Fruit fly (Drosophila melanogaster) whole organism, embryonic: ENCODE results near the gene SppL.

Experiments used
- Ada2b ChIP-seq: fragments of 200-800 bp; sonication (Bioruptor generic); IDR thresholded peaks from 2 replicates; pipeline ENCODE4 v1.3.6; 2022; ENCODE audit warnings: missing biosample characterization, missing genetic modification characterization
- Awh ChIP-seq: fragments of 200-800 bp; sonication (Bioruptor generic); IDR thresholded peaks from 2 replicates; pipeline ENCODE4, ENCODE4 v1.3.6; 2022; ENCODE audit warnings: missing biosample characterization, missing genetic modification characterization
- BEAF-32 ChIP-seq: fragments of 200-800 bp; sonication (Bioruptor generic); optimal IDR thresholded peaks from 3 replicates; lab custom pipeline; 2017; ENCODE audit warnings: missing biosample characterization, missing genetic modification characterization, mild to moderate bottlenecking, moderate library complexity, missing genetic modification reagents
- CG12071 ChIP-seq: fragments of 200-800 bp; sonication (Bioruptor generic); optimal IDR thresholded peaks from 3 replicates; lab custom pipeline; 2018; ENCODE audit warnings: missing biosample characterization, mild to moderate bottlenecking, missing genetic modification characterization
- CG12219 ChIP-seq: fragments of 200-800 bp; sonication (Bioruptor generic); optimal IDR thresholded peaks from 3 replicates; lab custom pipeline; 2018; ENCODE audit warnings: missing biosample characterization, mild to moderate bottlenecking, missing genetic modification characterization
- CG14050 ChIP-seq: fragments of 200-800 bp; sonication (Bioruptor generic); IDR thresholded peaks from 3 replicates; pipeline ENCODE4 v1.3.6; 2022; ENCODE audit warnings: missing biosample characterization, missing genetic modification characterization
- CG15696 ChIP-seq: fragments of 200-800 bp; sonication (Bioruptor generic); optimal IDR thresholded peaks from 2 replicates; lab custom pipeline; 2019; ENCODE audit warnings: missing biosample characterization, mild to moderate bottlenecking, missing genetic modification characterization, moderate library complexity
- CG16779 ChIP-seq: fragments of 200-800 bp; sonication (Bioruptor generic); IDR thresholded peaks from 2 replicates; pipeline ENCODE4 v1.3.6; 2022; ENCODE audit warnings: missing biosample characterization, missing genetic modification characterization
- CG18764 ChIP-seq: fragments of 200-800 bp; sonication (Bioruptor generic); optimal IDR thresholded peaks from 3 replicates; lab custom pipeline; 2016; ENCODE audit warnings: missing biosample characterization, missing genetic modification characterization
- CG2120 ChIP-seq: fragments of 200-800 bp; sonication (Bioruptor generic); optimal IDR thresholded peaks from 3 replicates; lab custom pipeline; 2016; ENCODE audit warnings: missing biosample characterization, missing genetic modification characterization
- CG2712 ChIP-seq: fragments of 200-800 bp; optimal IDR thresholded peaks from 3 replicates; lab custom pipeline; 2019; ENCODE audit warnings: missing biosample characterization, mild to moderate bottlenecking, missing genetic modification characterization, moderate library complexity
- CG3281 ChIP-seq: fragments of 200-800 bp; sonication (Bioruptor generic); optimal IDR thresholded peaks from 3 replicates; lab custom pipeline; 2017; ENCODE audit warnings: missing biosample characterization, mild to moderate bottlenecking, missing genetic modification characterization
- CG3726 ChIP-seq: fragments of 200-800 bp; sonication (Bioruptor generic); IDR thresholded peaks from 3 replicates; pipeline ENCODE4, ENCODE4 v1.3.6; 2022; ENCODE audit warnings: missing biosample characterization, missing genetic modification characterization
- CG6175 ChIP-seq: fragments of 200-800 bp; sonication (Bioruptor generic); IDR thresholded peaks from 3 replicates; pipeline ENCODE4 v1.3.6; 2022; ENCODE audit warnings: missing biosample characterization, missing genetic modification characterization
- CG7963 ChIP-seq: fragments of 200-800 bp; sonication (Bioruptor generic); IDR thresholded peaks from 3 replicates; pipeline ENCODE4 v1.3.6; 2022; ENCODE audit warnings: missing biosample characterization, missing genetic modification characterization; ENCODE audit not compliant: partially characterized antibody
- CG8359 ChIP-seq: fragments of 200-800 bp; sonication (Bioruptor generic); optimal IDR thresholded peaks from 2 replicates; lab custom pipeline; 2017; ENCODE audit warnings: missing biosample characterization, mild to moderate bottlenecking, missing genetic modification characterization, borderline replicate concordance
- CG8478 ChIP-seq: fragments of >200 bp; optimal IDR thresholded peaks from 2 replicates; lab custom pipeline; 2018
- CG9876 ChIP-seq: fragments of 200-800 bp; sonication (Bioruptor generic); optimal IDR thresholded peaks from 2 replicates; lab custom pipeline; 2016; ENCODE audit warnings: missing biosample characterization, missing genetic modification characterization
- Camta ChIP-seq: fragments of 200-800 bp; sonication (Bioruptor generic); optimal IDR thresholded peaks from 2 replicates; lab custom pipeline; 2016; ENCODE audit warnings: missing biosample characterization, missing genetic modification characterization
- Doc2 ChIP-seq: fragments of 200-800 bp; sonication (Bioruptor generic); IDR thresholded peaks from 2 replicates; pipeline ENCODE4 v1.3.6; 2022; ENCODE audit warnings: missing biosample characterization, missing genetic modification characterization
- Dref ChIP-seq: fragments of 200-800 bp; sonication (Bioruptor generic); IDR thresholded peaks from 2 replicates; pipeline ENCODE4 v1.3.6; 2022; ENCODE audit warnings: missing biosample characterization, missing genetic modification characterization
- E2f1 ChIP-seq: fragments of 200-800 bp; sonication (Bioruptor generic); IDR thresholded peaks from 2 replicates; pipeline ENCODE4 v1.3.6; 2022; ENCODE audit warnings: missing biosample characterization, missing genetic modification characterization
- ERR ChIP-seq: fragments of 200-800 bp; sonication (Bioruptor generic); optimal IDR thresholded peaks from 2 replicates; lab custom pipeline; 2016; ENCODE audit warnings: missing biosample characterization, missing genetic modification characterization
- Elba2 ChIP-seq: fragments of 200-800 bp; sonication (Bioruptor generic); optimal IDR thresholded peaks from 3 replicates; lab custom pipeline; 2016; ENCODE audit warnings: missing biosample characterization, missing genetic modification characterization
- Gsc ChIP-seq: fragments of 200-800 bp; sonication (Bioruptor generic); IDR thresholded peaks from 2 replicates; pipeline ENCODE4 v1.3.6; 2022; ENCODE audit warnings: missing biosample characterization, missing genetic modification characterization
- HLH4C ChIP-seq: fragments of 200-800 bp; sonication (Bioruptor generic); IDR thresholded peaks from 3 replicates; pipeline ENCODE4 v1.3.6; 2022; ENCODE audit warnings: missing biosample characterization, missing genetic modification characterization; ENCODE audit not compliant: partially characterized antibody
- Jarid2 ChIP-seq: fragments of 200-800 bp; sonication (Bioruptor generic); optimal IDR thresholded peaks from 3 replicates; lab custom pipeline; 2017; ENCODE audit warnings: mild to moderate bottlenecking, missing biosample characterization, missing genetic modification reagents, missing genetic modification characterization
- Lpt ChIP-seq: fragments of >200 bp; optimal IDR thresholded peaks from 2 replicates; lab custom pipeline; 2018; ENCODE audit warnings: missing biosample characterization, missing genetic modification characterization
- Myb ChIP-seq: fragments of 200-800 bp; sonication (Bioruptor generic); optimal IDR thresholded peaks from 2 replicates; lab custom pipeline; 2016; ENCODE audit warnings: missing biosample characterization, missing genetic modification characterization
- NC2β ChIP-seq: fragments of 200-800 bp; sonication (Bioruptor generic); optimal IDR thresholded peaks from 2 replicates; lab custom pipeline; 2016; ENCODE audit warnings: missing biosample characterization, missing genetic modification characterization
- Poxn ChIP-seq: fragments of 200-800 bp; sonication (Bioruptor generic); IDR thresholded peaks from 2 replicates; pipeline ENCODE4 v1.3.6; 2022; ENCODE audit warnings: missing biosample characterization, missing genetic modification characterization
- Rx ChIP-seq: fragments of 200-800 bp; sonication (Bioruptor generic); IDR thresholded peaks from 2 replicates; pipeline ENCODE4 v1.3.6; 2022; ENCODE audit warnings: missing biosample characterization, missing genetic modification characterization
- Sry-β ChIP-seq: fragments of 200-800 bp; sonication (Bioruptor generic); optimal IDR thresholded peaks from 2 replicates; lab custom pipeline; 2018; ENCODE audit warnings: missing biosample characterization, mild to moderate bottlenecking, missing genetic modification characterization, moderate library complexity
- gem ChIP-seq: fragments of 200-800 bp; sonication (Bioruptor generic); optimal IDR thresholded peaks from 2 replicates; lab custom pipeline; 2019; ENCODE audit warnings: missing biosample characterization, mild to moderate bottlenecking, missing genetic modification characterization, moderate library complexity
- ham ChIP-seq: fragments of 200-800 bp; sonication (Bioruptor generic); IDR thresholded peaks from 2 replicates; pipeline ENCODE4 v1.3.6; 2022; ENCODE audit warnings: missing biosample characterization, missing genetic modification characterization
- hth ChIP-seq: fragments of >200 bp; optimal IDR thresholded peaks from 2 replicates; lab custom pipeline; 2017; ENCODE audit warnings: inconsistent platforms
- jing ChIP-seq: fragments of 200-800 bp; sonication (Bioruptor generic); optimal IDR thresholded peaks from 2 replicates; lab custom pipeline; 2018; ENCODE audit warnings: missing biosample characterization, mild to moderate bottlenecking, missing genetic modification characterization
- lbe ChIP-seq: fragments of 200-800 bp; sonication (Bioruptor generic); optimal IDR thresholded peaks from 2 replicates; lab custom pipeline; 2016; ENCODE audit warnings: missing biosample characterization, mild to moderate bottlenecking, missing genetic modification characterization
- lilli ChIP-seq: fragments of 200-800 bp; sonication (Bioruptor generic); optimal IDR thresholded peaks from 3 replicates; lab custom pipeline; 2016; ENCODE audit warnings: missing biosample characterization, missing genetic modification characterization
- luna ChIP-seq: fragments of 200-800 bp; sonication (Bioruptor generic); optimal IDR thresholded peaks from 2 replicates; lab custom pipeline; 2016; ENCODE audit warnings: missing biosample characterization, missing genetic modification characterization
- mirr ChIP-seq: fragments of 200-800 bp; sonication (Bioruptor generic); optimal IDR thresholded peaks from 3 replicates; lab custom pipeline; 2018; ENCODE audit warnings: missing biosample characterization, mild to moderate bottlenecking, missing genetic modification characterization
- nerfin-1 ChIP-seq: fragments of 200-800 bp; sonication (Bioruptor generic); optimal IDR thresholded peaks from 3 replicates; lab custom pipeline; 2019; ENCODE audit warnings: missing biosample characterization, mild to moderate bottlenecking, missing genetic modification characterization, moderate library complexity
- peb ChIP-seq: fragments of 200-800 bp; sonication (Bioruptor generic); IDR thresholded peaks from 2 replicates; pipeline ENCODE4 v1.3.6; 2022; ENCODE audit warnings: missing biosample characterization, missing genetic modification characterization
- psq ChIP-seq: fragments of 200-800 bp; sonication (Bioruptor generic); optimal IDR thresholded peaks from 2 replicates; lab custom pipeline; 2017; ENCODE audit warnings: missing biosample characterization, missing genetic modification characterization
- pum ChIP-seq: fragments of 200-800 bp; sonication (Bioruptor generic); optimal IDR thresholded peaks from 2 replicates; lab custom pipeline; 2016; ENCODE audit warnings: missing biosample characterization, missing genetic modification characterization
- row ChIP-seq: fragments of 200-800 bp; sonication (Bioruptor generic); IDR thresholded peaks from 3 replicates; pipeline ENCODE4 v1.3.6; 2022; ENCODE audit warnings: missing biosample characterization, missing genetic modification characterization
- sd ChIP-seq: fragments of 200-800 bp; sonication (Bioruptor generic); optimal IDR thresholded peaks from 3 replicates; lab custom pipeline; 2018; ENCODE audit warnings: missing biosample characterization, mild to moderate bottlenecking, missing genetic modification characterization, moderate library complexity
- shn ChIP-seq: fragments of 200-800 bp; sonication (Bioruptor generic); optimal IDR thresholded peaks from 3 replicates; lab custom pipeline; 2016; ENCODE audit warnings: missing biosample characterization, missing genetic modification characterization
- sima ChIP-seq: fragments of 200-800 bp; sonication (Bioruptor generic); optimal IDR thresholded peaks from 2 replicates; lab custom pipeline; 2016; ENCODE audit warnings: missing biosample characterization, missing genetic modification characterization
- tup ChIP-seq: fragments of 200-800 bp; sonication (Bioruptor generic); optimal IDR thresholded peaks from 2 replicates; lab custom pipeline; 2016; ENCODE audit warnings: missing biosample characterization, mild to moderate bottlenecking, missing genetic modification characterization, moderate library complexity
- twi ChIP-seq: fragments of 200-800 bp; optimal IDR thresholded peaks from 2 replicates; lab custom pipeline; 2019; ENCODE audit warnings: missing biosample characterization, mild to moderate bottlenecking, missing genetic modification characterization, moderate library complexity
- zf30C ChIP-seq: fragments of 200-800 bp; sonication (Bioruptor generic); optimal IDR thresholded peaks from 3 replicates; lab custom pipeline; 2018; ENCODE audit warnings: missing biosample characterization, mild to moderate bottlenecking, missing genetic modification characterization

The SppL gene

dm6 chr3R:25879324-25879766 is 2.4 kb upstream of the SppL start (continued):
- no peak for TF ChIP-seq Lpt (GFP tag; lab: Kevin White, UChicago)
- peak; percentile 72 for TF ChIP-seq nerfin-1 (tag; lab: Kevin White, UChicago)
- peak; percentile 65 for TF ChIP-seq CG14050 (GFP tag; lab: Robert Waterston, UW)
- no peak for TF ChIP-seq Rx (GFP tag; lab: Robert Waterston, UW)
- no peak for TF ChIP-seq CG8478 (lab: Kevin White, UChicago)
- no peak for TF ChIP-seq psq (GFP tag; lab: Kevin White, UChicago)
- no peak for TF ChIP-seq lbe
- peak; percentile 59 for TF ChIP-seq mirr (GFP tag; lab: Kevin White, UChicago)
- no peak for TF ChIP-seq sima (GFP tag; lab: Kevin White, UChicago)
- TF ChIP-seq shn (GFP tag; lab: Kevin White, UChicago): peak; percentile 22
- peak; percentile 75 for TF ChIP-seq lilli (GFP tag; lab: Kevin White, UChicago)
- TF ChIP-seq Dref (GFP tag; lab: Robert Waterston, UW): no peak
- TF ChIP-seq ERR: peak; percentile 6
- TF ChIP-seq Awh (GFP tag; lab: Robert Waterston, UW): peak; percentile 88
- TF ChIP-seq NC2β (GFP tag; lab: Kevin White, UChicago): peak; percentile 70
- TF ChIP-seq CG6175 (GFP tag; lab: Robert Waterston, UW): no peak; the same call in 2 of the 3 replicates
- TF ChIP-seq gem (tag; lab: Kevin White, UChicago): peak; percentile 85
- TF ChIP-seq CG2120 (GFP tag; lab: Kevin White, UChicago): peak; percentile 79
- no peak for TF ChIP-seq Doc2
- peak; percentile 39 for TF ChIP-seq tup (GFP tag; lab: Kevin White, UChicago)
- TF ChIP-seq Elba2: no peak
- TF ChIP-seq sd: peak; percentile 41
- no peak for TF ChIP-seq hth (lab: Kevin White, UChicago)
- TF ChIP-seq CG3281 (GFP tag; lab: Kevin White, UChicago): peak; percentile 70
- peak; percentile 12 for TF ChIP-seq CG9876 (GFP tag; lab: Kevin White, UChicago)
- no peak for TF ChIP-seq CG3726
- peak; percentile 64 for TF ChIP-seq twi
- peak; percentile 56 for TF ChIP-seq zf30C
- TF ChIP-seq Poxn: no peak
- TF ChIP-seq ham (GFP tag; lab: Robert Waterston, UW): no peak
- peak; percentile 59 for TF ChIP-seq CG8359
- TF ChIP-seq Camta (GFP tag; lab: Kevin White, UChicago): peak; percentile 64
- peak; percentile 53 for TF ChIP-seq pum (GFP tag; lab: Kevin White, UChicago)
- TF ChIP-seq luna: no peak
- TF ChIP-seq CG7963 (GFP tag; lab: Robert Waterston, UW): no peak
- peak; percentile 20 for TF ChIP-seq Jarid2 (GFP tag; lab: Kevin White, UChicago)
- peak; percentile 80 for TF ChIP-seq Ada2b (GFP tag; lab: Robert Waterston, UW)
- TF ChIP-seq peb (GFP tag; lab: Robert Waterston, UW): peak; percentile 46; the same call in 1 of the 2 replicates
- TF ChIP-seq HLH4C (GFP tag; lab: Robert Waterston, UW): no peak
- no peak; the same call in 1 of the 2 replicates for TF ChIP-seq CG16779 (GFP tag; lab: Robert Waterston, UW)
- TF ChIP-seq CG12219 (GFP tag; lab: Kevin White, UChicago): peak; percentile 79
- no peak for TF ChIP-seq BEAF-32 (GFP tag; lab: Kevin White, UChicago)
- peak; percentile 53 for TF ChIP-seq CG18764 (GFP tag; lab: Kevin White, UChicago)
- peak; percentile 74 for TF ChIP-seq CG12071
- TF ChIP-seq jing: peak; percentile 63
- TF ChIP-seq CG15696: peak; percentile 25
- TF ChIP-seq Myb: peak; percentile 29
- TF ChIP-seq CG2712 (tag; lab: Kevin White, UChicago): peak; percentile 88
- peak; percentile 4 for TF ChIP-seq Sry-β (GFP tag; lab: Kevin White, UChicago)
- TF ChIP-seq row (GFP tag; lab: Robert Waterston, UW): peak; percentile 87
- TF ChIP-seq E2f1: peak; percentile 80
- no peak for TF ChIP-seq Gsc (GFP tag; lab: Robert Waterston, UW)
